Fruit fly (Drosophila melanogaster) whole organism, embryonic: Measurements from ENCODE around the gene Muc26B.

Source experiments
- BEAF-32 ChIP-seq: fragments of 200-800 bp; sonication (Bioruptor generic); optimal IDR thresholded peaks from 3 replicates; lab custom pipeline; 2017; ENCODE audit warnings: missing biosample characterization, missing genetic modification characterization, mild to moderate bottlenecking, moderate library complexity, missing genetic modification reagents
- Bdp1 ChIP-seq: fragments of 200-800 bp; sonication (Bioruptor generic); optimal IDR thresholded peaks from 3 replicates; lab custom pipeline; 2016; ENCODE audit warnings: missing biosample characterization, missing genetic modification characterization
- Blimp-1 ChIP-seq: fragments of 200-800 bp; sonication (Bioruptor generic); optimal IDR thresholded peaks from 3 replicates; lab custom pipeline; 2018; ENCODE audit warnings: missing biosample characterization, missing genetic modification characterization, mild to moderate bottlenecking, moderate library complexity, missing genetic modification reagents
- CG10366 ChIP-seq: fragments of 200-800 bp; sonication (Bioruptor generic); IDR thresholded peaks from 2 replicates; pipeline ENCODE4 v1.3.6; 2022; ENCODE audit warnings: missing biosample characterization, missing genetic modification characterization
- CG11247 ChIP-seq: fragments of 200-800 bp; sonication (Bioruptor generic); IDR thresholded peaks from 2 replicates; pipeline ENCODE4 v1.3.6; 2022; ENCODE audit warnings: missing biosample characterization, missing genetic modification characterization
- CG12155 ChIP-seq: fragments of 200-800 bp; sonication (Bioruptor generic); optimal IDR thresholded peaks from 3 replicates; lab custom pipeline; 2016; ENCODE audit warnings: missing biosample characterization, missing genetic modification characterization
- CG13624 ChIP-seq: fragments of 200-800 bp; sonication (Bioruptor generic); optimal IDR thresholded peaks from 2 replicates; lab custom pipeline; 2016; ENCODE audit warnings: missing biosample characterization, missing genetic modification characterization
- CG13894 ChIP-seq: fragments of 200-800 bp; sonication (Bioruptor generic); optimal IDR thresholded peaks from 3 replicates; lab custom pipeline; 2018; ENCODE audit warnings: missing biosample characterization, mild to moderate bottlenecking, missing genetic modification characterization, moderate library complexity
- CG14441 ChIP-seq: fragments of 200-800 bp; sonication (Bioruptor generic); IDR thresholded peaks from 2 replicates; pipeline ENCODE4 v1.3.6; 2022; ENCODE audit warnings: missing biosample characterization, missing genetic modification characterization
- CG16779 ChIP-seq: fragments of 200-800 bp; sonication (Bioruptor generic); IDR thresholded peaks from 2 replicates; pipeline ENCODE4 v1.3.6; 2022; ENCODE audit warnings: missing biosample characterization, missing genetic modification characterization
- CG17359 ChIP-seq: fragments of 200-800 bp; sonication (Bioruptor generic); optimal IDR thresholded peaks from 3 replicates; lab custom pipeline; 2018; ENCODE audit warnings: missing biosample characterization, mild to moderate bottlenecking, missing genetic modification characterization, moderate library complexity
- CG18262 ChIP-seq: fragments of 200-800 bp; optimal IDR thresholded peaks from 3 replicates; lab custom pipeline; 2019; ENCODE audit warnings: missing biosample characterization, mild to moderate bottlenecking, missing genetic modification characterization, moderate library complexity
- CG2129 ChIP-seq: fragments of 200-800 bp; sonication (Bioruptor generic); IDR thresholded peaks from 2 replicates; pipeline ENCODE4 v1.3.6; 2022; ENCODE audit warnings: missing biosample characterization, missing genetic modification characterization; ENCODE audit not compliant: partially characterized antibody
- CG2199 ChIP-seq: fragments of 200-800 bp; sonication (Bioruptor generic); IDR thresholded peaks from 3 replicates; pipeline ENCODE4 v1.3.6; 2022; ENCODE audit warnings: missing biosample characterization, missing genetic modification characterization
- CG2875 ChIP-seq: fragments of 200-800 bp; sonication (Bioruptor generic); optimal IDR thresholded peaks from 2 replicates; lab custom pipeline; 2017; ENCODE audit warnings: missing biosample characterization, mild to moderate bottlenecking, missing genetic modification characterization, missing genetic modification reagents
- CG31388 ChIP-seq: fragments of 200-800 bp; sonication (Bioruptor generic); optimal IDR thresholded peaks from 2 replicates; lab custom pipeline; 2016; ENCODE audit warnings: missing biosample characterization, missing genetic modification characterization
- CG31441 ChIP-seq: fragments of 200-800 bp; sonication (Bioruptor generic); IDR thresholded peaks from 2 replicates; pipeline ENCODE4 v1.3.6; 2022; ENCODE audit warnings: missing biosample characterization, missing genetic modification characterization
- CG4282 ChIP-seq: fragments of 200-800 bp; sonication (Bioruptor generic); optimal IDR thresholded peaks from 2 replicates; lab custom pipeline; 2016; ENCODE audit warnings: missing biosample characterization, missing genetic modification characterization
- CG4707 ChIP-seq: fragments of 200-800 bp; sonication (Bioruptor generic); optimal IDR thresholded peaks from 2 replicates; lab custom pipeline; 2018; ENCODE audit warnings: missing biosample characterization, mild to moderate bottlenecking, missing genetic modification characterization, moderate library complexity
- CG4730 ChIP-seq: fragments of 200-800 bp; sonication (Bioruptor generic); IDR thresholded peaks from 2 replicates; pipeline ENCODE4 v1.3.6; 2022; ENCODE audit warnings: missing biosample characterization, missing genetic modification characterization
- CG6854 ChIP-seq: fragments of 200-800 bp; sonication (Bioruptor generic); optimal IDR thresholded peaks from 3 replicates; lab custom pipeline; 2017; ENCODE audit warnings: missing biosample characterization, mild to moderate bottlenecking, missing genetic modification characterization
- CG9609 ChIP-seq: fragments of 200-800 bp; sonication (Bioruptor generic); optimal IDR thresholded peaks from 3 replicates; lab custom pipeline; 2016; ENCODE audit warnings: missing biosample characterization, missing genetic modification characterization
- CkIIα-i1 ChIP-seq: fragments of 200-800 bp; sonication (Bioruptor generic); IDR thresholded peaks from 2 replicates; pipeline ENCODE4 v1.3.6; 2022; ENCODE audit warnings: missing biosample characterization, missing genetic modification characterization
- Dref ChIP-seq: fragments of 200-800 bp; sonication (Bioruptor generic); IDR thresholded peaks from 2 replicates; pipeline ENCODE4 v1.3.6; 2022; ENCODE audit warnings: missing biosample characterization, missing genetic modification characterization
- E2f2 ChIP-seq: fragments of 200-800 bp; sonication (Bioruptor generic); IDR thresholded peaks from 2 replicates; pipeline ENCODE4 v1.3.6; 2022; ENCODE audit warnings: missing biosample characterization, missing genetic modification characterization
- ERR ChIP-seq: fragments of 200-800 bp; sonication (Bioruptor generic); optimal IDR thresholded peaks from 2 replicates; lab custom pipeline; 2016; ENCODE audit warnings: missing biosample characterization, missing genetic modification characterization
- HLH54F ChIP-seq: fragments of 200-800 bp; sonication (Bioruptor generic); optimal IDR thresholded peaks from 3 replicates; lab custom pipeline; 2016; ENCODE audit warnings: missing biosample characterization, missing genetic modification characterization
- Hand ChIP-seq: fragments of 200-800 bp; sonication (Bioruptor generic); optimal IDR thresholded peaks from 2 replicates; lab custom pipeline; 2017; ENCODE audit warnings: mild to moderate bottlenecking, missing biosample characterization, missing genetic modification reagents, missing genetic modification characterization
- Hr78 ChIP-seq, 2 experiments: fragments of 200-800 bp in 1 of 2; fragments of >200 bp in 1 of 2; sonication (Bioruptor generic) in 1 of 2; optimal IDR thresholded peaks; 2 replicates each; lab custom pipeline; 2017 to 2019; ENCODE audit warnings: missing biosample characterization in 2 of 2, missing genetic modification characterization in 2 of 2, mild to moderate bottlenecking in 1 of 2, moderate library complexity in 1 of 2
- Mad ChIP-seq: fragments of 200-800 bp; sonication (Bioruptor generic); optimal IDR thresholded peaks from 2 replicates; lab custom pipeline; 2016; ENCODE audit warnings: missing biosample characterization, missing genetic modification characterization
- NC2β ChIP-seq: fragments of 200-800 bp; sonication (Bioruptor generic); optimal IDR thresholded peaks from 2 replicates; lab custom pipeline; 2016; ENCODE audit warnings: missing biosample characterization, missing genetic modification characterization
- NfI ChIP-seq: fragments of 200-800 bp; sonication (Bioruptor generic); optimal IDR thresholded peaks from 3 replicates; lab custom pipeline; 2018; ENCODE audit warnings: missing biosample characterization, mild to moderate bottlenecking, missing genetic modification characterization, moderate library complexity
- Usf ChIP-seq: fragments of 200-800 bp; sonication (Bioruptor generic); optimal IDR thresholded peaks from 2 replicates; lab custom pipeline; 2017; ENCODE audit warnings: missing genotype, missing biosample characterization, missing genetic modification characterization
- Xrp1 ChIP-seq: fragments of 200-800 bp; sonication (Bioruptor generic); IDR thresholded peaks from 2 replicates; pipeline ENCODE4 v1.3.6; 2022; ENCODE audit warnings: missing biosample characterization, missing genetic modification characterization
- al ChIP-seq: fragments of 200-800 bp; sonication (Bioruptor generic); IDR thresholded peaks from 2 replicates; pipeline ENCODE4 v1.3.6; 2022; ENCODE audit warnings: missing biosample characterization, missing genetic modification characterization
- amos ChIP-seq: fragments of 200-800 bp; sonication (Bioruptor generic); IDR thresholded peaks from 2 replicates; pipeline ENCODE4 v1.3.6; 2022; ENCODE audit warnings: missing biosample characterization, missing genetic modification characterization; ENCODE audit not compliant: partially characterized antibody
- bcd ChIP-seq: fragments of 200-800 bp; sonication (Bioruptor generic); optimal IDR thresholded peaks from 2 replicates; lab custom pipeline; 2017; ENCODE audit warnings: missing biosample characterization, mild to moderate bottlenecking, missing genetic modification characterization
- chn ChIP-seq: fragments of 200-800 bp; sonication (Bioruptor generic); optimal IDR thresholded peaks from 2 replicates; lab custom pipeline; 2016; ENCODE audit warnings: missing biosample characterization, missing genetic modification characterization
- dysf ChIP-seq: fragments of 200-800 bp; sonication (Bioruptor generic); IDR thresholded peaks from 3 replicates; pipeline ENCODE4 v1.3.6; 2022; ENCODE audit warnings: missing biosample characterization, missing genetic modification characterization
- ems ChIP-seq: fragments of 200-800 bp; sonication (Bioruptor generic); optimal IDR thresholded peaks from 3 replicates; lab custom pipeline; 2016; ENCODE audit warnings: missing biosample characterization, missing genetic modification characterization
- fd102C ChIP-seq: fragments of 200-800 bp; sonication (Bioruptor generic); optimal IDR thresholded peaks from 2 replicates; lab custom pipeline; 2018; ENCODE audit warnings: missing biosample characterization, mild to moderate bottlenecking, missing genetic modification characterization, moderate library complexity
- h ChIP-seq: fragments of >200 bp; optimal IDR thresholded peaks from 2 replicates; lab custom pipeline; 2017
- kay ChIP-seq: fragments of 200-800 bp; sonication (Bioruptor generic); optimal IDR thresholded peaks from 2 replicates; lab custom pipeline; 2016; ENCODE audit warnings: missing biosample characterization, missing genetic modification characterization
- maf-S ChIP-seq: fragments of 200-800 bp; sonication (Bioruptor generic); optimal IDR thresholded peaks from 2 replicates; lab custom pipeline; 2016; ENCODE audit warnings: missing biosample characterization, missing genetic modification characterization
- mirr ChIP-seq: fragments of 200-800 bp; sonication (Bioruptor generic); optimal IDR thresholded peaks from 3 replicates; lab custom pipeline; 2018; ENCODE audit warnings: missing biosample characterization, mild to moderate bottlenecking, missing genetic modification characterization
- sisA ChIP-seq: fragments of 200-800 bp; sonication (Bioruptor generic); IDR thresholded peaks from 2 replicates; pipeline ENCODE4 v1.3.6; 2022; ENCODE audit warnings: missing biosample characterization, missing genetic modification characterization
- stwl ChIP-seq: fragments of 200-800 bp; sonication (Bioruptor generic); optimal IDR thresholded peaks from 3 replicates; lab custom pipeline; 2018; ENCODE audit warnings: missing biosample characterization, mild to moderate bottlenecking, missing genetic modification characterization, moderate library complexity
- wek ChIP-seq: fragments of 200-800 bp; sonication (Bioruptor generic); optimal IDR thresholded peaks from 3 replicates; lab custom pipeline; 2018; ENCODE audit warnings: missing biosample characterization, mild to moderate bottlenecking, missing genetic modification characterization, moderate library complexity
- wor ChIP-seq: fragments of 200-800 bp; sonication (Bioruptor generic); IDR thresholded peaks from 2 replicates; pipeline ENCODE4 v1.3.6; 2022; ENCODE audit warnings: missing biosample characterization, missing genetic modification characterization
- zen ChIP-seq: fragments of 200-800 bp; sonication (Bioruptor generic); optimal IDR thresholded peaks from 3 replicates; lab custom pipeline; 2018; ENCODE audit warnings: missing biosample characterization, mild to moderate bottlenecking, missing genetic modification characterization, moderate library complexity

Muc26B gene

dm6 chr2L:6178740-6179633, 27.2 kb downstream of the Muc26B start, which contains the start of gene smal (continued):
- peak; percentile 36 for TF ChIP-seq CG4707 (GFP tag; lab: Kevin White, UChicago)
- no peak; the same call in 1 of the 2 replicates for TF ChIP-seq CG31441
- TF ChIP-seq maf-S (GFP tag; lab: Kevin White, UChicago), result no peak
- TF ChIP-seq CG2199, result peak; percentile 90
- TF ChIP-seq CG14441, result no peak
- peak; percentile 47 for TF ChIP-seq amos (GFP tag; lab: Robert Waterston, UW)
- no peak for TF ChIP-seq CkIIα-i1 (GFP tag; lab: Robert Waterston, UW)
- TF ChIP-seq BEAF-32, result no peak
- no peak for TF ChIP-seq Blimp-1 (GFP tag; lab: Kevin White, UChicago)
- no peak for TF ChIP-seq sisA (GFP tag; lab: Robert Waterston, UW)
- no peak for TF ChIP-seq Bdp1
- TF ChIP-seq CG13894 (tag; lab: Kevin White, UChicago), result no peak
- no peak for TF ChIP-seq h
- no peak for TF ChIP-seq wor (GFP tag; lab: Robert Waterston, UW)
- no peak for TF ChIP-seq bcd
- TF ChIP-seq CG12155, result no peak
- no peak for TF ChIP-seq Dref
- TF ChIP-seq NC2β (GFP tag; lab: Kevin White, UChicago), result peak; percentile 42
- no peak for TF ChIP-seq mirr (GFP tag; lab: Kevin White, UChicago)
- peak; percentile 26; the same call in 1 of the 2 replicates for TF ChIP-seq CG11247 (GFP tag; lab: Robert Waterston, UW)
- TF ChIP-seq CG2875 (GFP tag; lab: Kevin White, UChicago), result peak; percentile 10
- TF ChIP-seq CG10366 (GFP tag; lab: Robert Waterston, UW), result no peak
- no peak for TF ChIP-seq E2f2 (GFP tag; lab: Robert Waterston, UW)
- no peak for TF ChIP-seq ERR
- TF ChIP-seq Mad (GFP tag; lab: Kevin White, UChicago), result no peak
- no peak for TF ChIP-seq CG4282 (GFP tag; lab: Kevin White, UChicago)
- no peak for TF ChIP-seq zen (tag; lab: Kevin White, UChicago)
- TF ChIP-seq ems, result peak; percentile 8
- no peak for TF ChIP-seq CG4730 (GFP tag; lab: Robert Waterston, UW)
- no peak for TF ChIP-seq Hand
- TF ChIP-seq HLH54F (GFP tag; lab: Kevin White, UChicago), result no peak
- no peak for TF ChIP-seq fd102C (GFP tag; lab: Kevin White, UChicago)
- TF ChIP-seq Usf (GFP tag; lab: Kevin White, UChicago), result no peak
- TF ChIP-seq kay, result no peak
- TF ChIP-seq Hr78 (GFP tag; optimal IDR thresholded peaks at IDR 0.05; lab: Kevin White, UChicago), result no peak
- TF ChIP-seq CG17359 (tag; lab: Kevin White, UChicago), result peak; percentile 22
- peak; percentile 16 for TF ChIP-seq stwl
- no peak for TF ChIP-seq al
- TF ChIP-seq CG6854, result peak; percentile 6
- TF ChIP-seq NfI (GFP tag; lab: Kevin White, UChicago), result no peak
- peak; percentile 42 for TF ChIP-seq chn (GFP tag; lab: Kevin White, UChicago)
- no peak for TF ChIP-seq dysf (GFP tag; lab: Robert Waterston, UW)
- no peak for TF ChIP-seq Xrp1
- no peak for TF ChIP-seq CG13624
- TF ChIP-seq CG16779 (GFP tag; lab: Robert Waterston, UW), result no peak
- no peak for TF ChIP-seq CG18262 (tag; lab: Kevin White, UChicago)
- TF ChIP-seq CG31388 (GFP tag; lab: Kevin White, UChicago), result no peak
- TF ChIP-seq wek, result peak; percentile 55
- TF ChIP-seq CG9609 (GFP tag; lab: Kevin White, UChicago), result no peak
- no peak for TF ChIP-seq CG2129 (GFP tag; lab: Robert Waterston, UW)
